Fruit fly (Drosophila melanogaster) whole organism, embryonic: ENCODE results near the gene CG4461.

Source experiments
- CG10209 ChIP-seq: fragments of 200-800 bp; sonication (Bioruptor generic); optimal IDR thresholded peaks from 3 replicates; lab custom pipeline; 2017; ENCODE audit warnings: missing biosample characterization, mild to moderate bottlenecking, missing genetic modification characterization, missing genetic modification reagents
- CG10366 ChIP-seq: fragments of 200-800 bp; sonication (Bioruptor generic); IDR thresholded peaks from 2 replicates; pipeline ENCODE4 v1.3.6; 2022; ENCODE audit warnings: missing biosample characterization, missing genetic modification characterization
- CG10979 ChIP-seq: fragments of 200-800 bp; sonication (Bioruptor generic); optimal IDR thresholded peaks from 2 replicates; lab custom pipeline; 2018; ENCODE audit warnings: missing biosample characterization, mild to moderate bottlenecking, missing genetic modification characterization, moderate library complexity
- CG11398 ChIP-seq: fragments of 200-800 bp; sonication (Bioruptor generic); optimal IDR thresholded peaks from 2 replicates; lab custom pipeline; 2016; ENCODE audit warnings: missing biosample characterization, missing genetic modification characterization
- CG12236 ChIP-seq: fragments of 200-800 bp; sonication (Bioruptor generic); optimal IDR thresholded peaks from 2 replicates; lab custom pipeline; 2016; ENCODE audit warnings: missing biosample characterization, missing genetic modification characterization
- CG12769 ChIP-seq: fragments of 200-800 bp; sonication (Bioruptor generic); optimal IDR thresholded peaks from 2 replicates; lab custom pipeline; 2019; ENCODE audit warnings: missing biosample characterization, mild to moderate bottlenecking, missing genetic modification characterization, moderate library complexity
- CG1603 ChIP-seq: fragments of 200-800 bp; sonication (Bioruptor generic); optimal IDR thresholded peaks from 2 replicates; lab custom pipeline; 2019; ENCODE audit warnings: missing biosample characterization, mild to moderate bottlenecking, missing genetic modification characterization, moderate library complexity
- CG17359 ChIP-seq: fragments of 200-800 bp; sonication (Bioruptor generic); optimal IDR thresholded peaks from 3 replicates; lab custom pipeline; 2018; ENCODE audit warnings: missing biosample characterization, mild to moderate bottlenecking, missing genetic modification characterization, moderate library complexity
- CG2120 ChIP-seq: fragments of 200-800 bp; sonication (Bioruptor generic); optimal IDR thresholded peaks from 3 replicates; lab custom pipeline; 2016; ENCODE audit warnings: missing biosample characterization, missing genetic modification characterization
- CG2129 ChIP-seq: fragments of 200-800 bp; sonication (Bioruptor generic); IDR thresholded peaks from 2 replicates; pipeline ENCODE4 v1.3.6; 2022; ENCODE audit warnings: missing biosample characterization, missing genetic modification characterization; ENCODE audit not compliant: partially characterized antibody
- CG30431 ChIP-seq: fragments of 200-800 bp; sonication (Bioruptor generic); optimal IDR thresholded peaks from 2 replicates; lab custom pipeline; 2017; ENCODE audit warnings: missing biosample characterization, missing genetic modification characterization
- CG3065 ChIP-seq: fragments of 200-800 bp; sonication (Bioruptor generic); optimal IDR thresholded peaks from 2 replicates; lab custom pipeline; 2016; ENCODE audit warnings: missing biosample characterization, missing genetic modification characterization
- CG31388 ChIP-seq: fragments of 200-800 bp; sonication (Bioruptor generic); optimal IDR thresholded peaks from 2 replicates; lab custom pipeline; 2016; ENCODE audit warnings: missing biosample characterization, missing genetic modification characterization
- CG5245 ChIP-seq: fragments of 200-800 bp; sonication (Bioruptor generic); optimal IDR thresholded peaks from 3 replicates; lab custom pipeline; 2016; ENCODE audit warnings: missing biosample characterization, missing genetic modification characterization
- CG7357 ChIP-seq: fragments of 200-800 bp; sonication (Bioruptor generic); IDR thresholded peaks from 3 replicates; pipeline ENCODE4 v1.3.6; 2022; ENCODE audit warnings: missing biosample characterization, missing genetic modification characterization
- CG7786 ChIP-seq: fragments of 200-800 bp; sonication (Bioruptor generic); optimal IDR thresholded peaks from 2 replicates; lab custom pipeline; 2016; ENCODE audit warnings: missing biosample characterization, missing genetic modification characterization
- CG7928 ChIP-seq: fragments of 200-800 bp; sonication (Bioruptor generic); optimal IDR thresholded peaks from 2 replicates; lab custom pipeline; 2017; ENCODE audit warnings: missing biosample characterization, mild to moderate bottlenecking, missing genetic modification characterization
- CG8924 ChIP-seq: fragments of 200-800 bp; optimal IDR thresholded peaks from 3 replicates; lab custom pipeline; 2019; ENCODE audit warnings: missing biosample characterization, mild to moderate bottlenecking, missing genetic modification characterization, moderate library complexity
- CG9609 ChIP-seq: fragments of 200-800 bp; sonication (Bioruptor generic); optimal IDR thresholded peaks from 3 replicates; lab custom pipeline; 2016; ENCODE audit warnings: missing biosample characterization, missing genetic modification characterization
- CG9817 ChIP-seq: fragments of 200-800 bp; sonication (Bioruptor generic); optimal IDR thresholded peaks from 2 replicates; lab custom pipeline; 2018; ENCODE audit warnings: missing biosample characterization, mild to moderate bottlenecking, missing genetic modification characterization, moderate library complexity
- CoRest ChIP-seq: fragments of 200-800 bp; sonication (Bioruptor generic); optimal IDR thresholded peaks from 3 replicates; lab custom pipeline; 2018; ENCODE audit warnings: missing biosample characterization, mild to moderate bottlenecking, missing genetic modification characterization, moderate library complexity
- Dbx ChIP-seq: fragments of 200-800 bp; sonication (Bioruptor generic); IDR thresholded peaks from 3 replicates; pipeline ENCODE4 v1.3.6; 2022; ENCODE audit warnings: missing biosample characterization, missing genetic modification characterization
- Fer2 ChIP-seq: fragments of 200-800 bp; sonication (Bioruptor generic); optimal IDR thresholded peaks from 2 replicates; lab custom pipeline; 2018; ENCODE audit warnings: missing biosample characterization, mild to moderate bottlenecking, missing genetic modification characterization, moderate library complexity
- HLHmδ ChIP-seq: fragments of 200-800 bp; sonication (Bioruptor generic); optimal IDR thresholded peaks from 2 replicates; lab custom pipeline; 2018; ENCODE audit warnings: missing biosample characterization, mild to moderate bottlenecking, missing genetic modification characterization, moderate library complexity
- Hmx ChIP-seq: fragments of 200-800 bp; sonication (Bioruptor generic); optimal IDR thresholded peaks from 2 replicates; lab custom pipeline; 2016; ENCODE audit warnings: missing biosample characterization, missing genetic modification characterization
- MTF-1 ChIP-seq: fragments of 200-800 bp; sonication (Bioruptor generic); optimal IDR thresholded peaks from 2 replicates; lab custom pipeline; 2018; ENCODE audit warnings: missing biosample characterization, mild to moderate bottlenecking, missing genetic modification characterization, borderline replicate concordance
- Med ChIP-seq: fragments of 200-800 bp; sonication (Bioruptor generic); peaks from one replicate; lab custom pipeline; 2016; ENCODE audit warnings: missing biosample characterization, missing genetic modification characterization, mild to moderate bottlenecking, inconsistent platforms, moderate library complexity
- Mes4 ChIP-seq: fragments of 200-800 bp; sonication (Bioruptor generic); optimal IDR thresholded peaks from 2 replicates; lab custom pipeline; 2016; ENCODE audit warnings: missing biosample characterization, missing genetic modification characterization
- Nf-YA ChIP-seq: fragments of 200-800 bp; sonication (Bioruptor generic); IDR thresholded peaks from 2 replicates; pipeline ENCODE4 v1.3.6; 2022; ENCODE audit warnings: missing biosample characterization, missing genetic modification characterization
- Sox102F ChIP-seq: fragments of 200-800 bp; sonication (Bioruptor generic); optimal IDR thresholded peaks from 2 replicates; lab custom pipeline; 2018; ENCODE audit warnings: missing biosample characterization, mild to moderate bottlenecking, missing genetic modification characterization, moderate library complexity
- Trl ChIP-seq, 3 experiments: fragments of >200 bp in 2 of 3; fragments of 200-800 bp in 1 of 3; sonication (Bioruptor generic) in 1 of 3; optimal IDR thresholded peaks; 2 replicates in 1 of 3; 3 replicates in 2 of 3; lab custom pipeline; 2016 to 2017; ENCODE audit warnings: missing biosample characterization in 1 of 3, missing genetic modification characterization in 1 of 3
- Vsx1 ChIP-seq: fragments of 200-800 bp; sonication (Bioruptor generic); optimal IDR thresholded peaks from 2 replicates; lab custom pipeline; 2017; ENCODE audit warnings: missing biosample characterization, mild to moderate bottlenecking, missing genetic modification characterization, missing genetic modification reagents
- btn ChIP-seq: fragments of 200-800 bp; sonication (Bioruptor generic); optimal IDR thresholded peaks from 2 replicates; lab custom pipeline; 2016; ENCODE audit warnings: missing biosample characterization, missing genetic modification characterization
- ci ChIP-seq: fragments of 200-800 bp; sonication (Bioruptor generic); IDR thresholded peaks from 3 replicates; pipeline ENCODE4 v1.3.6; 2022; ENCODE audit warnings: missing biosample characterization, missing genetic modification characterization
- crol ChIP-seq: fragments of 200-800 bp; sonication (Bioruptor generic); IDR thresholded peaks from 2 replicates; pipeline ENCODE4 v1.3.6; 2022; ENCODE audit warnings: missing biosample characterization, missing genetic modification characterization
- en ChIP-seq: fragments of 200-800 bp; sonication (Bioruptor generic); optimal IDR thresholded peaks from 2 replicates; lab custom pipeline; 2016; ENCODE audit warnings: missing biosample characterization, missing genetic modification characterization
- eyg ChIP-seq: fragments of 200-800 bp; sonication (Bioruptor generic); optimal IDR thresholded peaks from 3 replicates; lab custom pipeline; 2016; ENCODE audit warnings: missing biosample characterization, missing genetic modification characterization
- h ChIP-seq: fragments of >200 bp; optimal IDR thresholded peaks from 2 replicates; lab custom pipeline; 2017
- kah ChIP-seq: fragments of 200-800 bp; sonication (Bioruptor generic); optimal IDR thresholded peaks from 2 replicates; lab custom pipeline; 2018; ENCODE audit warnings: missing biosample characterization, mild to moderate bottlenecking, missing genetic modification characterization
- lov ChIP-seq, 2 experiments: fragments of 200-800 bp in 1 of 2; fragments of >200 bp in 1 of 2; sonication (Bioruptor generic) in 1 of 2; IDR thresholded peaks in 1 of 2; optimal IDR thresholded peaks in 1 of 2; 2 replicates in 1 of 2; 3 replicates in 1 of 2; pipeline versions ENCODE4 v1.3.6 to Lab custom; 2017 to 2022; ENCODE audit warnings: missing biosample characterization in 1 of 2, missing genetic modification characterization in 1 of 2
- mam ChIP-seq: fragments of 200-800 bp; sonication (Bioruptor generic); optimal IDR thresholded peaks from 3 replicates; lab custom pipeline; 2016; ENCODE audit warnings: missing biosample characterization, missing genetic modification characterization
- nerfin-1 ChIP-seq: fragments of 200-800 bp; sonication (Bioruptor generic); optimal IDR thresholded peaks from 3 replicates; lab custom pipeline; 2019; ENCODE audit warnings: missing biosample characterization, mild to moderate bottlenecking, missing genetic modification characterization, moderate library complexity
- oc ChIP-seq: fragments of 200-800 bp; sonication (Bioruptor generic); optimal IDR thresholded peaks from 2 replicates; lab custom pipeline; 2018; ENCODE audit warnings: missing biosample characterization, mild to moderate bottlenecking, missing genetic modification characterization, moderate library complexity
- p53 ChIP-seq: fragments of 200-800 bp; sonication (Bioruptor generic); optimal IDR thresholded peaks from 2 replicates; lab custom pipeline; 2016; ENCODE audit warnings: missing biosample characterization, missing genetic modification characterization
- pb ChIP-seq: fragments of 200-800 bp; sonication (Bioruptor generic); optimal IDR thresholded peaks from 3 replicates; lab custom pipeline; 2016; ENCODE audit warnings: missing biosample characterization, missing genetic modification characterization
- sisA ChIP-seq: fragments of 200-800 bp; sonication (Bioruptor generic); IDR thresholded peaks from 2 replicates; pipeline ENCODE4 v1.3.6; 2022; ENCODE audit warnings: missing biosample characterization, missing genetic modification characterization
- sna ChIP-seq: fragments of 200-800 bp; sonication (Bioruptor generic); IDR thresholded peaks from 2 replicates; pipeline ENCODE4 v1.3.6; 2022; ENCODE audit warnings: missing biosample characterization, missing genetic modification characterization; ENCODE audit not compliant: partially characterized antibody
- stc ChIP-seq: fragments of 200-800 bp; sonication (Bioruptor generic); IDR thresholded peaks from 2 replicates; pipeline ENCODE4 v1.3.6; 2022; ENCODE audit warnings: missing biosample characterization, missing genetic modification characterization
- stwl ChIP-seq: fragments of 200-800 bp; sonication (Bioruptor generic); optimal IDR thresholded peaks from 3 replicates; lab custom pipeline; 2018; ENCODE audit warnings: missing biosample characterization, mild to moderate bottlenecking, missing genetic modification characterization, moderate library complexity
- tin ChIP-seq: fragments of 200-800 bp; sonication (Bioruptor generic); optimal IDR thresholded peaks from 3 replicates; lab custom pipeline; 2016; ENCODE audit warnings: missing biosample characterization, missing genetic modification characterization

CG4461 gene

DNA sequence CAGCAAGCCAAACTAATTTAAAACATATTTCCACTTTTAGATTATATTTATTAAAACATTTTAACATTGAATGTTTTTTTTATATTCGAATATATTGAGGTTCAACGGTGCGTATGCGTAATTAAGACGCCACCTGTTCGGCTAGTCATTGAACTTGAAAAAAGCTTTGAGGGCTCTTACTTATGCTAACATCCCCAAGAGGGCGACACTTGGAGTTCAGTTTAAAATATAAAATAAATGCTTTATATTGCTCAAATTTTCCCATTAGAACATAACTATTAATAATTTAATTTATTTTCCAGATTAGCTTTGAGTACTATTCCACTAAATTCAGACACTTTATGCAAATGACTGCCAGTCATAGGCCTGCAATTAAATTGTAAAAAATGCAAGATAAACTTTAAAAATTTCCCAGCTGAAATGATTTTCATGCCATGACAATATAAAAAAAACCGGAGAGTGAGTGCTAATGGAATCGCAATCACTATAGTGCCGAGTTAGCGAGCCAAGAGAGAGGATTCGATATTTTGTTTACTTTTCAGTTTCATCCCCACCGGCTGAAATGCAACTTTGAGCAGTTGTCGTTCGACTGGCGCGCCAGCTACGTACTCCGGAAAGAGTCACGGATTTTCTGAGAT, 41.4 kb upstream of the CG4461 start, which contains the start of gene PGRP-LA (continued):
- TF ChIP-seq pb (no peak), ci (peak; percentile 70; the same call in 2 of the 3 replicates), Dbx (GFP tag; lab: Robert Waterston, UW) (no peak; the same call in 2 of the 3 replicates), Mes4 (GFP tag; lab: Kevin White, UChicago) (no peak), MTF-1 (peak; percentile 19), Fer2 (tag; lab: Kevin White, UChicago) (no peak), stwl (tag; lab: Kevin White, UChicago) (no peak), CG12236 (no peak), nerfin-1 (tag; lab: Kevin White, UChicago) (no peak), CG7357 (no peak), mam (GFP tag; lab: Kevin White, UChicago) (no peak), CG10209 (no peak), lov (optimal IDR thresholded peaks at IDR 0.05; lab: Kevin White, UChicago) (no peak), lov (GFP tag; IDR thresholded peaks at IDR 0.05; lab: Robert Waterston, UW) (no peak), CG17359 (tag; lab: Kevin White, UChicago) (no peak), CG10366 (GFP tag; lab: Robert Waterston, UW) (no peak), CG31388 (GFP tag; lab: Kevin White, UChicago) (no peak), CG3065 (GFP tag; lab: Kevin White, UChicago) (no peak), sisA (GFP tag; lab: Robert Waterston, UW) (peak; percentile 11; the same call in 1 of the 2 replicates), en (no peak), Trl (optimal IDR thresholded peaks at IDR 0.05; lab: Kevin White, UChicago) (no peak), Trl (GFP tag; optimal IDR thresholded peaks at IDR 0.05; lab: Kevin White, UChicago) (no peak), btn (GFP tag; lab: Kevin White, UChicago) (no peak), Med (GFP tag; lab: Kevin White, UChicago) (peak; percentile 81), h (no peak), stc (GFP tag; lab: Robert Waterston, UW) (no peak), eyg (no peak), CG2129 (GFP tag; lab: Robert Waterston, UW) (no peak), HLHmδ (GFP tag; lab: Kevin White, UChicago) (no peak), Nf-YA (no peak), CG10979 (tag; lab: Kevin White, UChicago) (no peak), Hmx (GFP tag; lab: Kevin White, UChicago) (no peak), sna (no peak), CG30431 (GFP tag; lab: Kevin White, UChicago) (no peak), tin (GFP tag; lab: Kevin White, UChicago) (peak; percentile 2), CG9817 (tag; lab: Kevin White, UChicago) (peak; percentile 22), CG2120 (GFP tag; lab: Kevin White, UChicago) (peak; percentile 28), CG7928 (no peak), p53 (GFP tag; lab: Kevin White, UChicago) (no peak), CG9609 (GFP tag; lab: Kevin White, UChicago) (no peak), Sox102F (GFP tag; lab: Kevin White, UChicago) (peak; percentile 51), Vsx1 (GFP tag; lab: Kevin White, UChicago) (no peak), CG8924 (tag; lab: Kevin White, UChicago) (no peak), oc (tag; lab: Kevin White, UChicago) (no peak), CG1603 (tag; lab: Kevin White, UChicago) (no peak), CoRest (tag; lab: Kevin White, UChicago) (no peak), crol (GFP tag; lab: Robert Waterston, UW) (no peak), CG7786 (no peak), CG12769 (tag; lab: Kevin White, UChicago) (no peak), CG5245 (peak; percentile 25), kah (GFP tag; lab: Kevin White, UChicago) (no peak), CG11398 (GFP tag; lab: Kevin White, UChicago) (no peak)
